Worm (Caenorhabditis elegans) whole organism, late embryonic: Measurements from ENCODE around the gene vap-1.

Experiments used
- C08G9.2 ChIP-seq: sonication (generic microtip); optimal IDR thresholded peaks from 2 replicates; lab custom pipeline; 2016; ENCODE audit warnings: mild to moderate bottlenecking, missing genetic modification characterization, moderate library complexity, missing compliant biosample characterization
- C38D4.7 ChIP-seq: fragments of 200-800 bp; sonication (Bioruptor generic); optimal IDR thresholded peaks from 2 replicates; lab custom pipeline; 2018; ENCODE audit warnings: mild to moderate bottlenecking, missing genetic modification characterization, moderate library complexity, missing compliant biosample characterization
- K09A11.1 ChIP-seq: sonication (generic microtip); optimal IDR thresholded peaks from 2 replicates; lab custom pipeline; 2017; ENCODE audit warnings: antibody characterized with exemption, mild to moderate bottlenecking, missing genetic modification characterization, missing compliant biosample characterization; ENCODE audit not compliant: insufficient read depth
- ama-1 ChIP-seq: fragments of 150-350 bp; optimal IDR thresholded peaks from 2 replicates; lab custom pipeline; 2014
- ceh-19 ChIP-seq: fragments of 200-800 bp; sonication (Bioruptor generic); optimal IDR thresholded peaks from 2 replicates; lab custom pipeline; 2018; ENCODE audit warnings: mild to moderate bottlenecking, missing genetic modification characterization, missing compliant biosample characterization
- ceh-2 ChIP-seq: sonication (generic microtip); optimal IDR thresholded peaks from 2 replicates; lab custom pipeline; 2016; ENCODE audit warnings: missing genotype, missing genetic modification characterization, missing compliant biosample characterization
- ceh-22 ChIP-seq: sonication (generic microtip); optimal IDR thresholded peaks from 2 replicates; lab custom pipeline; 2017; ENCODE audit warnings: missing biosample characterization, missing genetic modification characterization
- ceh-24 ChIP-seq: sonication (generic microtip); optimal IDR thresholded peaks from 2 replicates; lab custom pipeline; 2016; ENCODE audit warnings: mild to moderate bottlenecking, missing genetic modification characterization, missing compliant biosample characterization
- ceh-30 ChIP-seq: fragments of 150-350 bp; optimal IDR thresholded peaks from 2 replicates; lab custom pipeline; 2014; ENCODE audit warnings: missing biosample characterization, missing genetic modification characterization
- ceh-34 ChIP-seq: sonication (generic microtip); optimal IDR thresholded peaks from 2 replicates; lab custom pipeline; 2016; ENCODE audit warnings: mild to moderate bottlenecking, missing genetic modification characterization, missing compliant biosample characterization
- ceh-6 ChIP-seq: fragments of 200-800 bp; sonication (Bioruptor generic); optimal IDR thresholded peaks from 2 replicates; lab custom pipeline; 2018; ENCODE audit warnings: mild to moderate bottlenecking, missing genetic modification characterization, missing compliant biosample characterization
- ceh-9 ChIP-seq: sonication (generic microtip); optimal IDR thresholded peaks from 2 replicates; lab custom pipeline; 2016; ENCODE audit warnings: mild to moderate bottlenecking, missing genetic modification characterization, inconsistent platforms, missing compliant biosample characterization
- che-1 ChIP-seq: sonication (generic microtip); optimal IDR thresholded peaks from 2 replicates; lab custom pipeline; 2016; ENCODE audit warnings: mild to moderate bottlenecking, missing genetic modification characterization, missing compliant biosample characterization
- dmd-4 ChIP-seq: sonication (generic microtip); optimal IDR thresholded peaks from 2 replicates; lab custom pipeline; 2016; ENCODE audit warnings: borderline replicate concordance, missing genetic modification characterization, missing compliant biosample characterization
- elt-4 ChIP-seq: sonication (generic microtip); optimal IDR thresholded peaks from 2 replicates; lab custom pipeline; 2016; ENCODE audit warnings: missing genetic modification characterization, missing compliant biosample characterization
- fax-1 ChIP-seq: sonication (generic microtip); optimal IDR thresholded peaks from 2 replicates; lab custom pipeline; 2016; ENCODE audit warnings: missing genotype, missing genetic modification characterization, missing compliant biosample characterization
- fkh-6 ChIP-seq: sonication (generic microtip); optimal IDR thresholded peaks from 2 replicates; lab custom pipeline; 2016; ENCODE audit warnings: missing genetic modification characterization, missing compliant biosample characterization
- gmeb-2 ChIP-seq: sonication (generic microtip); optimal IDR thresholded peaks from 2 replicates; lab custom pipeline; 2016; ENCODE audit warnings: missing genetic modification characterization, inconsistent platforms, missing compliant biosample characterization
- hlh-13 ChIP-seq: fragments of 200-800 bp; sonication (Bioruptor generic); optimal IDR thresholded peaks from 2 replicates; lab custom pipeline; 2018; ENCODE audit warnings: mild to moderate bottlenecking, missing genetic modification characterization, missing compliant biosample characterization
- lin-11 ChIP-seq: fragments of 200-800 bp; sonication (Bioruptor generic); optimal IDR thresholded peaks from 2 replicates; lab custom pipeline; 2018; ENCODE audit warnings: mild to moderate bottlenecking, missing genetic modification characterization, missing compliant biosample characterization
- mec-3 ChIP-seq: sonication (generic microtip); optimal IDR thresholded peaks from 2 replicates; lab custom pipeline; 2016; ENCODE audit warnings: borderline replicate concordance, missing genetic modification characterization, missing compliant biosample characterization
- nfya-1 ChIP-seq: sonication (generic microtip); optimal IDR thresholded peaks from 2 replicates; lab custom pipeline; 2017; ENCODE audit warnings: missing genetic modification characterization, mild to moderate bottlenecking, missing compliant biosample characterization, antibody characterized with exemption, moderate library complexity
- nhr-232 ChIP-seq: sonication (generic microtip); optimal IDR thresholded peaks from 2 replicates; lab custom pipeline; 2016; ENCODE audit warnings: missing genetic modification characterization, missing compliant biosample characterization
- npax-4 ChIP-seq: sonication (generic microtip); optimal IDR thresholded peaks from 2 replicates; lab custom pipeline; 2016; ENCODE audit warnings: missing genetic modification characterization, missing compliant biosample characterization
- odd-2 ChIP-seq: sonication (generic microtip); optimal IDR thresholded peaks from 2 replicates; lab custom pipeline; 2017; ENCODE audit warnings: antibody characterized with exemption, mild to moderate bottlenecking, missing genetic modification characterization, missing compliant biosample characterization
- pag-3 ChIP-seq: sonication (generic microtip); optimal IDR thresholded peaks from 2 replicates; lab custom pipeline; 2016; ENCODE audit warnings: missing compliant biosample characterization, missing genetic modification characterization, borderline replicate concordance
- pat-9 ChIP-seq: fragments of 200-800 bp; sonication (Bioruptor generic); optimal IDR thresholded peaks from 2 replicates; lab custom pipeline; 2018; ENCODE audit warnings: mild to moderate bottlenecking, missing genetic modification characterization, moderate library complexity, missing compliant biosample characterization
- ref-2 ChIP-seq: sonication (generic microtip); optimal IDR thresholded peaks from 2 replicates; lab custom pipeline; 2016; ENCODE audit warnings: missing genetic modification characterization, missing compliant biosample characterization
- rnt-1 ChIP-seq: sonication (generic microtip); optimal IDR thresholded peaks from 2 replicates; lab custom pipeline; 2016; ENCODE audit warnings: missing genetic modification characterization, missing compliant biosample characterization
- sox-2 ChIP-seq: fragments of 200-800 bp; sonication (Bioruptor generic); IDR thresholded peaks from 2 replicates; pipeline ENCODE4 v1.3.6; 2022; ENCODE audit warnings: missing genetic modification reagents, missing genetic modification characterization, missing compliant biosample characterization
- syd-9 ChIP-seq: sonication (generic microtip); optimal IDR thresholded peaks from 2 replicates; lab custom pipeline; 2016; ENCODE audit warnings: mild to moderate bottlenecking, missing genetic modification characterization, moderate library complexity, missing compliant biosample characterization
- ttx-3 ChIP-seq: sonication (generic microtip); optimal IDR thresholded peaks from 2 replicates; lab custom pipeline; 2016; ENCODE audit warnings: missing genetic modification reagents, missing genetic modification characterization, missing compliant biosample characterization
- unc-42 ChIP-seq: sonication (generic microtip); optimal IDR thresholded peaks from 2 replicates; lab custom pipeline; 2016; ENCODE audit warnings: missing genotype, missing genetic modification characterization, missing compliant biosample characterization
- unc-55 ChIP-seq: sonication (generic microtip); optimal IDR thresholded peaks from 2 replicates; lab custom pipeline; 2017; ENCODE audit warnings: missing biosample characterization, missing genetic modification reagents, missing genetic modification characterization
- unc-86 ChIP-seq: sonication (generic microtip); optimal IDR thresholded peaks from 2 replicates; lab custom pipeline; 2016; ENCODE audit warnings: missing genetic modification characterization, missing compliant biosample characterization

vap-1 gene

ce11 chrX:17417505-17418004 lies 21.2 kb upstream of the vap-1 start:
- TF ChIP-seq hlh-13 (GFP tag; lab: Kevin White, UChicago) (no peak), rnt-1 (tag; lab: Kevin White, UChicago) (no peak), K09A11.1 (tag; lab: Kevin White, UChicago) (no peak)
- TF ChIP-seq, all 69 proteins: peak for 0

- TF ChIP-seq ceh-9 (tag; lab: Kevin White, UChicago) (no peak), che-1 (no peak), ceh-19 (GFP tag; lab: Kevin White, UChicago) (no peak), odd-2 (tag; lab: Kevin White, UChicago) (no peak), C38D4.7 (no peak), C08G9.2 (tag; lab: Kevin White, UChicago) (no peak), mec-3 (tag; lab: Kevin White, UChicago) (no peak), unc-86 (tag; lab: Kevin White, UChicago) (no peak), sox-2 (GFP tag; lab: Robert Waterston, UW) (no peak)
Observed at ce11 chrX:17413868-17414267, 17.5 kb upstream of the vap-1 start, which contains the start of gene crb-1. crb-1 (minus strand) TSS chrX:17414014.

- no peak for TF ChIP-seq lin-11 (tag; lab: Kevin White, UChicago)
- TF ChIP-seq ama-1 (lab: Kevin White, UChicago) = no peak
- no peak for TF ChIP-seq fax-1
- TF ChIP-seq dmd-4 (tag; lab: Kevin White, UChicago) = no peak
- no peak for TF ChIP-seq fkh-6 (tag; lab: Kevin White, UChicago)
- no peak for TF ChIP-seq nfya-1 (tag; lab: Kevin White, UChicago)
- no peak for TF ChIP-seq ceh-19 (GFP tag; lab: Kevin White, UChicago)
- no peak for TF ChIP-seq che-1
- TF ChIP-seq ceh-24 (tag; lab: Kevin White, UChicago) = no peak
- TF ChIP-seq unc-86 (tag; lab: Kevin White, UChicago) = no peak
- no peak for TF ChIP-seq rnt-1 (tag; lab: Kevin White, UChicago)
- no peak for TF ChIP-seq unc-55 (GFP tag; lab: Kevin White, UChicago)
- TF ChIP-seq unc-42 (tag; lab: Kevin White, UChicago) = no peak
- TF ChIP-seq pat-9 (tag; lab: Kevin White, UChicago) = no peak
- no peak for TF ChIP-seq hlh-13 (GFP tag; lab: Kevin White, UChicago)
- no peak for TF ChIP-seq pag-3 (tag; lab: Kevin White, UChicago)
- TF ChIP-seq, all 69 proteins: peak for 0
Observed at ce11 chrX:17412642-17413041, 16.3 kb upstream of the vap-1 start.

ce11 chrX:17408855-17409254 lies 12.5 kb upstream of the vap-1 start:
- TF ChIP-seq lin-11 (tag; lab: Kevin White, UChicago) (no peak), ceh-30 (tag; lab: Kevin White, UChicago) (no peak), ceh-22 (tag; lab: Kevin White, UChicago) (no peak), sox-2 (GFP tag; lab: Robert Waterston, UW) (no peak), ceh-34 (no peak), ceh-2 (tag; lab: Kevin White, UChicago) (no peak), ceh-6 (GFP tag; lab: Kevin White, UChicago) (no peak), gmeb-2 (tag; lab: Kevin White, UChicago) (no peak), ttx-3 (tag; lab: Kevin White, UChicago) (no peak)
- TF ChIP-seq, all 69 proteins: peak for 0

- TF ChIP-seq elt-4 (tag; lab: Kevin White, UChicago) = no peak
- TF ChIP-seq syd-9 (tag; lab: Kevin White, UChicago) = no peak
- TF ChIP-seq nhr-232 (tag; lab: Kevin White, UChicago) = no peak
- TF ChIP-seq npax-4 (tag; lab: Kevin White, UChicago) = no peak
- TF ChIP-seq ref-2 (tag; lab: Kevin White, UChicago) = no peak
- TF ChIP-seq, all 69 proteins: peak for 0
Observed at ce11 chrX:17403058-17403457, 6.7 kb upstream of the vap-1 start.
